Fruit fly (Drosophila melanogaster) whole organism, embryonic: ENCODE measurements around the gene Rpn12.

Experiments used
- Atf-2 ChIP-seq: fragments of 200-800 bp; sonication (Bioruptor generic); optimal IDR thresholded peaks from 2 replicates; lab custom pipeline; 2016; ENCODE audit warnings: missing biosample characterization, missing genetic modification characterization
- CG1024 ChIP-seq: fragments of 200-800 bp; sonication (Bioruptor generic); IDR thresholded peaks from 2 replicates; pipeline ENCODE4 v1.3.6; 2022; ENCODE audit warnings: missing biosample characterization, missing genetic modification characterization
- CG11504 ChIP-seq: fragments of 200-800 bp; sonication (Bioruptor generic); optimal IDR thresholded peaks from 3 replicates; lab custom pipeline; 2019; ENCODE audit warnings: missing biosample characterization, mild to moderate bottlenecking, missing genetic modification characterization, moderate library complexity
- CG12391 ChIP-seq: fragments of 200-800 bp; sonication (Bioruptor generic); optimal IDR thresholded peaks from 3 replicates; lab custom pipeline; 2018; ENCODE audit warnings: missing biosample characterization, mild to moderate bottlenecking, missing genetic modification characterization, moderate library complexity
- CG13424 ChIP-seq: fragments of 200-800 bp; sonication (Bioruptor generic); optimal IDR thresholded peaks from 2 replicates; lab custom pipeline; 2019; ENCODE audit warnings: missing biosample characterization, mild to moderate bottlenecking, missing genetic modification characterization, moderate library complexity
- CG13624 ChIP-seq: fragments of 200-800 bp; sonication (Bioruptor generic); optimal IDR thresholded peaks from 2 replicates; lab custom pipeline; 2016; ENCODE audit warnings: missing biosample characterization, missing genetic modification characterization
- CG14710 ChIP-seq: fragments of 200-800 bp; sonication (Bioruptor generic); optimal IDR thresholded peaks from 3 replicates; lab custom pipeline; 2019; ENCODE audit warnings: missing biosample characterization, mild to moderate bottlenecking, missing genetic modification characterization, moderate library complexity
- CG18476 ChIP-seq: fragments of 200-800 bp; sonication (Bioruptor generic); optimal IDR thresholded peaks from 2 replicates; lab custom pipeline; 2016; ENCODE audit warnings: missing biosample characterization, mild to moderate bottlenecking, missing genetic modification characterization
- CG2712 ChIP-seq: fragments of 200-800 bp; optimal IDR thresholded peaks from 3 replicates; lab custom pipeline; 2019; ENCODE audit warnings: missing biosample characterization, mild to moderate bottlenecking, missing genetic modification characterization, moderate library complexity
- CG30403 ChIP-seq: fragments of 200-800 bp; sonication (Bioruptor generic); optimal IDR thresholded peaks from 3 replicates; lab custom pipeline; 2016; ENCODE audit warnings: missing biosample characterization, missing genetic modification characterization
- CG31441 ChIP-seq: fragments of 200-800 bp; sonication (Bioruptor generic); IDR thresholded peaks from 2 replicates; pipeline ENCODE4 v1.3.6; 2022; ENCODE audit warnings: missing biosample characterization, missing genetic modification characterization
- CG34422 ChIP-seq: fragments of 200-800 bp; sonication (Bioruptor generic); IDR thresholded peaks from 3 replicates; pipeline ENCODE4 v1.3.6; 2022; ENCODE audit warnings: missing biosample characterization, missing genetic modification characterization
- CG9727 ChIP-seq: fragments of 200-800 bp; sonication (Bioruptor generic); optimal IDR thresholded peaks from 3 replicates; lab custom pipeline; 2017; ENCODE audit warnings: missing biosample characterization, mild to moderate bottlenecking, missing genetic modification characterization
- Hr39 ChIP-seq: fragments of >200 bp; optimal IDR thresholded peaks from 2 replicates; lab custom pipeline; 2017
- Hr51 ChIP-seq, 2 experiments: fragments of 200-800 bp; sonication (Bioruptor generic); optimal IDR thresholded peaks; 2 replicates in 1 of 2; 3 replicates in 1 of 2; lab custom pipeline; 2016 to 2018; ENCODE audit warnings: missing biosample characterization in 2 of 2, missing genetic modification characterization in 2 of 2, mild to moderate bottlenecking in 1 of 2, moderate library complexity in 1 of 2
- MESR4 ChIP-seq: fragments of 200-800 bp; sonication (Bioruptor generic); optimal IDR thresholded peaks from 2 replicates; lab custom pipeline; 2018; ENCODE audit warnings: missing biosample characterization, mild to moderate bottlenecking, missing genetic modification characterization, moderate library complexity
- Mad ChIP-seq: fragments of 200-800 bp; sonication (Bioruptor generic); optimal IDR thresholded peaks from 2 replicates; lab custom pipeline; 2016; ENCODE audit warnings: missing biosample characterization, missing genetic modification characterization
- Med ChIP-seq: fragments of 200-800 bp; sonication (Bioruptor generic); peaks from one replicate; lab custom pipeline; 2016; ENCODE audit warnings: missing biosample characterization, missing genetic modification characterization, mild to moderate bottlenecking, inconsistent platforms, moderate library complexity
- Opbp ChIP-seq: fragments of 200-800 bp; sonication (Bioruptor generic); IDR thresholded peaks from 3 replicates; pipeline ENCODE4 v1.3.6; 2022; ENCODE audit warnings: missing biosample characterization, missing genetic modification characterization; ENCODE audit not compliant: partially characterized antibody
- Pdp1 ChIP-seq, 2 experiments: fragments of 200-800 bp; sonication (Bioruptor generic); optimal IDR thresholded peaks; 3 replicates each; lab custom pipeline; 2016; ENCODE audit warnings: missing biosample characterization in 2 of 2, missing genetic modification characterization in 2 of 2, mild to moderate bottlenecking in 1 of 2, moderate library complexity in 1 of 2
- Ravus ChIP-seq: fragments of 200-800 bp; sonication (Bioruptor generic); IDR thresholded peaks from 2 replicates; pipeline ENCODE4 v1.3.6; 2022; ENCODE audit warnings: missing biosample characterization, missing genetic modification characterization
- Sox102F ChIP-seq: fragments of 200-800 bp; sonication (Bioruptor generic); optimal IDR thresholded peaks from 2 replicates; lab custom pipeline; 2018; ENCODE audit warnings: missing biosample characterization, mild to moderate bottlenecking, missing genetic modification characterization, moderate library complexity
- Usf ChIP-seq: fragments of 200-800 bp; sonication (Bioruptor generic); optimal IDR thresholded peaks from 2 replicates; lab custom pipeline; 2017; ENCODE audit warnings: missing genotype, missing biosample characterization, missing genetic modification characterization
- bbx ChIP-seq: fragments of 200-800 bp; sonication (Bioruptor generic); IDR thresholded peaks from 2 replicates; pipeline ENCODE4 v1.3.6; 2022; ENCODE audit warnings: missing biosample characterization, missing genetic modification characterization; ENCODE audit not compliant: partially characterized antibody
- bigmax ChIP-seq: fragments of 200-800 bp; sonication (Bioruptor generic); optimal IDR thresholded peaks from 2 replicates; lab custom pipeline; 2018; ENCODE audit warnings: missing biosample characterization, mild to moderate bottlenecking, missing genetic modification characterization
- bsh ChIP-seq, 2 experiments: fragments of 200-800 bp; sonication (Bioruptor generic); optimal IDR thresholded peaks; 2 replicates each; lab custom pipeline; 2017 to 2018; ENCODE audit warnings: mild to moderate bottlenecking in 2 of 2, missing biosample characterization in 2 of 2, missing genetic modification characterization in 2 of 2, moderate library complexity in 1 of 2
- chn ChIP-seq: fragments of 200-800 bp; sonication (Bioruptor generic); optimal IDR thresholded peaks from 2 replicates; lab custom pipeline; 2016; ENCODE audit warnings: missing biosample characterization, missing genetic modification characterization
- ci ChIP-seq: fragments of 200-800 bp; sonication (Bioruptor generic); IDR thresholded peaks from 3 replicates; pipeline ENCODE4 v1.3.6; 2022; ENCODE audit warnings: missing biosample characterization, missing genetic modification characterization
- dmrt11E ChIP-seq: fragments of 200-800 bp; sonication (Bioruptor generic); optimal IDR thresholded peaks from 3 replicates; lab custom pipeline; 2018; ENCODE audit warnings: missing biosample characterization, mild to moderate bottlenecking, missing genetic modification characterization, moderate library complexity
- dmrt99B ChIP-seq: fragments of 200-800 bp; sonication (Bioruptor generic); optimal IDR thresholded peaks from 2 replicates; lab custom pipeline; 2018; ENCODE audit warnings: missing biosample characterization, mild to moderate bottlenecking, missing genetic modification characterization, moderate library complexity
- exex ChIP-seq: fragments of 200-800 bp; sonication (Bioruptor generic); optimal IDR thresholded peaks from 4 replicates; lab custom pipeline; 2018; ENCODE audit warnings: missing biosample characterization, mild to moderate bottlenecking, missing genetic modification characterization, moderate library complexity
- gsb ChIP-seq: fragments of 200-800 bp; sonication (Bioruptor generic); IDR thresholded peaks from 2 replicates; pipeline ENCODE4 v1.3.6; 2022; ENCODE audit warnings: missing biosample characterization, missing genetic modification characterization
- hkb ChIP-seq, 2 experiments: fragments of 200-800 bp in 1 of 2; fragments of >200 bp in 1 of 2; sonication (Bioruptor generic) in 1 of 2; IDR thresholded peaks in 1 of 2; optimal IDR thresholded peaks in 1 of 2; 2 replicates each; pipeline versions ENCODE4 v1.3.6 to Lab custom; 2017 to 2022; ENCODE audit warnings: missing biosample characterization in 1 of 2, missing genetic modification characterization in 1 of 2
- knrl ChIP-seq: fragments of 200-800 bp; sonication (Bioruptor generic); IDR thresholded peaks from 3 replicates; pipeline ENCODE4 v1.3.6; 2022; ENCODE audit warnings: missing biosample characterization, missing genetic modification characterization; ENCODE audit not compliant: partially characterized antibody
- lbe ChIP-seq: fragments of 200-800 bp; sonication (Bioruptor generic); optimal IDR thresholded peaks from 2 replicates; lab custom pipeline; 2016; ENCODE audit warnings: missing biosample characterization, mild to moderate bottlenecking, missing genetic modification characterization
- lmd ChIP-seq: fragments of 200-800 bp; sonication (Bioruptor generic); IDR thresholded peaks from 2 replicates; pipeline ENCODE4 v1.3.6; 2022; ENCODE audit warnings: missing biosample characterization, missing genetic modification characterization
- nmo ChIP-seq: fragments of 200-800 bp; sonication (Bioruptor generic); optimal IDR thresholded peaks from 2 replicates; lab custom pipeline; 2018; ENCODE audit warnings: missing biosample characterization, mild to moderate bottlenecking, missing genetic modification characterization, moderate library complexity
- pan ChIP-seq, 4 experiments: fragments of >200 bp in 3 of 4; fragments of 200-800 bp in 1 of 4; sonication (Bioruptor generic) in 1 of 4; optimal IDR thresholded peaks in 3 of 4; IDR thresholded peaks in 1 of 4; 2 replicates each; pipeline versions ENCODE4 v1.3.6 to Lab custom; 2017 to 2022; ENCODE audit warnings: missing biosample characterization in 2 of 4, missing genetic modification characterization in 2 of 4, mixed read lengths in 1 of 4
- prd ChIP-seq, 3 experiments: fragments of >200 bp in 2 of 3; fragments of 200-800 bp in 1 of 3; sonication (Bioruptor generic) in 1 of 3; optimal IDR thresholded peaks in 2 of 3; IDR thresholded peaks in 1 of 3; 2 replicates in 2 of 3; 3 replicates in 1 of 3; pipeline versions ENCODE4 v1.3.6 to Lab custom; 2017 to 2022; ENCODE audit warnings: missing biosample characterization in 1 of 3, missing genetic modification characterization in 1 of 3
- sens ChIP-seq: fragments of 200-800 bp; sonication (Bioruptor generic); peaks from one replicate; lab custom pipeline; 2016; ENCODE audit warnings: missing biosample characterization, missing genetic modification characterization
- so ChIP-seq: fragments of 200-800 bp; sonication (Bioruptor generic); IDR thresholded peaks from 3 replicates; pipeline ENCODE4 v1.3.6; 2022; ENCODE audit warnings: missing biosample characterization, missing genetic modification characterization
- tna ChIP-seq: fragments of 200-800 bp; sonication (Bioruptor generic); IDR thresholded peaks from 2 replicates; pipeline ENCODE4 v1.3.6; 2022; ENCODE audit warnings: missing biosample characterization, missing genetic modification characterization; ENCODE audit not compliant: partially characterized antibody
- unc-4 ChIP-seq: fragments of 200-800 bp; sonication (Bioruptor generic); IDR thresholded peaks from 2 replicates; pipeline ENCODE4 v1.3.6; 2022; ENCODE audit warnings: missing biosample characterization, missing genetic modification characterization; ENCODE audit not compliant: partially characterized antibody
- vvl ChIP-seq: fragments of 200-800 bp; sonication (Bioruptor generic); IDR thresholded peaks from 2 replicates; pipeline ENCODE4 v1.3.6; 2022; ENCODE audit warnings: missing biosample characterization, missing genetic modification characterization
- wek ChIP-seq: fragments of 200-800 bp; sonication (Bioruptor generic); optimal IDR thresholded peaks from 3 replicates; lab custom pipeline; 2018; ENCODE audit warnings: missing biosample characterization, mild to moderate bottlenecking, missing genetic modification characterization, moderate library complexity
- zfh2 ChIP-seq: fragments of 200-800 bp; sonication (Bioruptor generic); optimal IDR thresholded peaks from 2 replicates; lab custom pipeline; 2016; ENCODE audit warnings: missing biosample characterization, missing genetic modification characterization

Rpn12 gene

dm6 chr3L:16563361-16563760, 19.5 kb upstream of the Rpn12 start (continued):
- TF ChIP-seq CG30403 (GFP tag; lab: Kevin White, UChicago) (peak; percentile 23), wek (GFP tag; lab: Kevin White, UChicago) (no peak), CG34422 (GFP tag; lab: Robert Waterston, UW) (peak; percentile 7; the same call in 1 of the 3 replicates), CG13624 (no peak), bbx (GFP tag; lab: Robert Waterston, UW) (peak; percentile 33; the same call in 1 of the 2 replicates), Atf-2 (GFP tag; lab: Kevin White, UChicago) (no peak), Opbp (GFP tag; lab: Robert Waterston, UW) (0 out of 3 replicates have a peak, but pooled peaks have one; percentile 8), vvl (GFP tag; lab: Robert Waterston, UW) (0 out of 2 replicates have a peak, but pooled peaks have one; percentile 6), pan (optimal IDR thresholded peaks at IDR 0.05; lab: Kevin White, UChicago) (no peak), pan (GFP tag; optimal IDR thresholded peaks at IDR 0.05 in 1 of 2, IDR thresholded peaks at IDR 0.05 in 1 of 2) (peak in 1 of 2 experiments; percentile 28), knrl (GFP tag; lab: Robert Waterston, UW) (peak; percentile 21; the same call in 1 of the 3 replicates), hkb (optimal IDR thresholded peaks at IDR 0.05; lab: Kevin White, UChicago) (no peak), hkb (GFP tag; IDR thresholded peaks at IDR 0.05; lab: Robert Waterston, UW) (no peak), Pdp1 (GFP tag; optimal IDR thresholded peaks at IDR 0.05; lab: Kevin White, UChicago) (no peak), MESR4 (GFP tag; lab: Kevin White, UChicago) (no peak)

dm6 chr3L:16566093-16566492, 16.7 kb upstream of the Rpn12 start:
- no peak for TF ChIP-seq prd (optimal IDR thresholded peaks at IDR 0.05; lab: Kevin White, UChicago)
- peak; percentile 50; the same call in 2 of the 3 replicates for TF ChIP-seq prd (GFP tag; IDR thresholded peaks at IDR 0.05; lab: Robert Waterston, UW)
- TF ChIP-seq CG1024 (GFP tag; lab: Robert Waterston, UW): no peak
- no peak for TF ChIP-seq chn (GFP tag; lab: Kevin White, UChicago)
- TF ChIP-seq dmrt11E (tag; lab: Kevin White, UChicago): peak; percentile 34
- no peak for TF ChIP-seq Usf
- no peak for TF ChIP-seq tna (GFP tag; lab: Robert Waterston, UW)
- no peak for TF ChIP-seq zfh2 (GFP tag; lab: Kevin White, UChicago)
- TF ChIP-seq sens (GFP tag; lab: Kevin White, UChicago): peak; percentile 68
- no peak for TF ChIP-seq Ravus (GFP tag; lab: Robert Waterston, UW)
- no peak for TF ChIP-seq CG13424 (tag; lab: Kevin White, UChicago)
- TF ChIP-seq CG18476 (GFP tag; lab: Kevin White, UChicago): no peak
- peak; percentile 7 for TF ChIP-seq dmrt99B
- peak in 1 of 2 experiments; percentile 32 for TF ChIP-seq Hr51 (GFP tag; optimal IDR thresholded peaks at IDR 0.05; lab: Kevin White, UChicago)
- peak; percentile 39 for TF ChIP-seq CG2712
- no peak for TF ChIP-seq Hr39 (lab: Kevin White, UChicago)
- TF ChIP-seq exex (tag; lab: Kevin White, UChicago): no peak
- TF ChIP-seq unc-4 (GFP tag; lab: Robert Waterston, UW): no peak
- TF ChIP-seq bsh (GFP tag; optimal IDR thresholded peaks at IDR 0.05; lab: Kevin White, UChicago): peak in 1 of 2 experiments; percentile 35
- TF ChIP-seq ci (GFP tag; lab: Robert Waterston, UW): peak; percentile 31; the same call in 1 of the 3 replicates
- no peak for TF ChIP-seq bigmax (GFP tag; lab: Kevin White, UChicago)
- peak; percentile 13 for TF ChIP-seq nmo
- no peak for TF ChIP-seq gsb
- TF ChIP-seq CG12391 (tag; lab: Kevin White, UChicago): peak; percentile 29
- TF ChIP-seq Sox102F (GFP tag; lab: Kevin White, UChicago): peak; percentile 42
- TF ChIP-seq lmd (GFP tag; lab: Robert Waterston, UW): peak; percentile 32; the same call in 1 of the 2 replicates
- TF ChIP-seq Mad (GFP tag; lab: Kevin White, UChicago): no peak
- TF ChIP-seq CG14710 (tag; lab: Kevin White, UChicago): peak; percentile 7
- TF ChIP-seq CG9727 (GFP tag; lab: Kevin White, UChicago): peak; percentile 11
- peak; percentile 70 for TF ChIP-seq Med (GFP tag; lab: Kevin White, UChicago)
- 0 out of 2 replicates have a peak, but pooled peaks have one; percentile 32 for TF ChIP-seq CG31441 (GFP tag; lab: Robert Waterston, UW)
- TF ChIP-seq lbe (GFP tag; lab: Kevin White, UChicago): no peak
- no peak for TF ChIP-seq so (GFP tag; lab: Robert Waterston, UW)
- peak; percentile 39 for TF ChIP-seq CG11504 (tag; lab: Kevin White, UChicago)
- no peak for TF ChIP-seq CG13624
